Worm (Caenorhabditis elegans): ENCODE data around the gene rgs-9.

DNA sequence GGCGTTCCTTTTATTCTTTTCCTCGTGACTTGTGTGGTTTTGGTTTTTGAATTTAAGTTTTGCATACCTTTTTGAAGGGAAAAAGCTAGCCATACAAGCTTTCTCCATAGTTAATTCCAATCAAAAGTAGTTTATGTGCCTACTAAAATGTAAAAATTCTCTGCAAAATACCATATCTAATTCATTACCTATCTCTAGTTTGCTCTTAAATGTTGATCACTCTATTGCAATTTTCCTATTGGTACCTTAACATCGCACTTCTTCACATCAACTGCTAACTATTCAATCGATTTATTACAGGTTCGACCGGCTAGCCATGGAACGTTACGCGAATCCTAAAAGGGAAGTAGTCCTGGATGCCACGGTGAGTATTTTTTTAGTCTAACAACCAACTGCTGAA lies 47.2 kb downstream of the rgs-9 start, which contains the start of gene F52D2.7:
- TF ChIP-seq ceh-30 (tag; optimal IDR thresholded peaks at IDR 0.05) (no peak), pros-1 (tag; optimal IDR thresholded peaks at IDR 0.05) (no peak), ceh-9 (tag; optimal IDR thresholded peaks at IDR 0.05) (no peak), C08G9.2 (tag; optimal IDR thresholded peaks at IDR 0.05) (no peak), tbx-2 (tag; optimal IDR thresholded peaks at IDR 0.05) (no peak), T23F11.4 (GFP tag; optimal IDR thresholded peaks at IDR 0.05) (no peak), pag-3 (tag; optimal IDR thresholded peaks at IDR 0.05; ENCODE audit: borderline replicate concordance) (no peak), unc-42 (tag; optimal IDR thresholded peaks at IDR 0.05) (no peak), fkh-6 (tag; optimal IDR thresholded peaks at IDR 0.05) (no peak), ceh-34 (tag; optimal IDR thresholded peaks at IDR 0.05) (no peak), K09A11.1 (tag; optimal IDR thresholded peaks at IDR 0.05; ENCODE audit: insufficient read depth) (no peak), elt-2 (tag; optimal IDR thresholded peaks at IDR 0.05) (no peak), ama-1 (optimal IDR thresholded peaks at IDR 0.05) (no peak)

All from whole organism, late embryonic.